Worm (Caenorhabditis elegans) whole organism, L2 larva: Measurements from ENCODE around the gene C23H3.2.

Experiments used
- ceh-82 ChIP-seq: fragments of 150-350 bp; optimal IDR thresholded peaks from 2 replicates; lab custom pipeline; 2014; ENCODE audit warnings: missing biosample characterization, missing genetic modification characterization
- mab-5 ChIP-seq: fragments of 150-350 bp; optimal IDR thresholded peaks from 2 replicates; lab custom pipeline; 2014; ENCODE audit warnings: missing biosample characterization, missing genetic modification characterization
- nhr-23 ChIP-seq: fragments of 150-350 bp; optimal IDR thresholded peaks from 2 replicates; lab custom pipeline; 2014; ENCODE audit warnings: missing biosample characterization, missing genetic modification reagents, missing genetic modification characterization
- snpc-4 ChIP-seq: fragments of 150-350 bp; optimal IDR thresholded peaks from 2 replicates; lab custom pipeline; 2014; ENCODE audit warnings: missing biosample characterization, missing genetic modification characterization
- unc-55 ChIP-seq: fragments of 150-350 bp; sonication (generic microtip); optimal IDR thresholded peaks from 3 replicates; lab custom pipeline; 2014; ENCODE audit warnings: missing biosample characterization, missing genetic modification reagents, missing genetic modification characterization

DNA sequence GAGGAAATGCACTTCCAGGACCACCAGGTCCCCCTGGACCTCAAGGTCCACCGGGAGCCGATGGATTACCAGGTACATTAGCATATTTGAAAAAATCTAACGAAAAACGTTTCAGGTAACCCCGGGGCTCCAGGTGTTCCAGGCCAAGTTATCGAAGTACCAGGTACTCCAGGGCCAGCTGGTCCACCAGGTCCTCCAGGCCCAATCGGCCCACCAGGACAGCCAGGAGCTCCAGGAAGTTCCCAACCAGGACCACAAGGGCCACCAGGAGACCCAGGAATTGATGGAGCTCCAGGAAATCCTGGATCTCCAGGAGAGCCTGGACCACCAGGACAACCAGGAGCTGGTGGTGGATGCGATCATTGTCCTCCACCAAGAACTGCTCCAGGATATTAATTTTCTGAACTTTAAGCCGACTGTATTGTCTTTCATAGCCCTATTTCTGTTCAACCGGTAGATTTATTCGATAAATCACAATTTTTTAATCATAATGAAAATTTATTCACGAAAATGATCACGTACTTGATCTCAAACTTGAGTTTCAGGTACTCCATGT lies 44.3 kb downstream of the C23H3.2 start:
- TF ChIP-seq snpc-4 (tag; lab: Kevin White, UChicago) (no peak), nhr-23 (tag; lab: Kevin White, UChicago) (no peak), unc-55 (GFP tag; lab: Kevin White, UChicago) (no peak), ceh-82 (no peak), mab-5 (tag; lab: Kevin White, UChicago) (no peak)
